Fruit fly (Drosophila melanogaster): ENCODE results near the gene CG32240.

Gene CG32240

dm6 chr3L:4378895-4379294 lies 2.5 kb downstream of the CG32240 start (continued):
- TF ChIP-seq ems (GFP tag; optimal IDR thresholded peaks at IDR 0.05) (peak; percentile 13), eyg (GFP tag; optimal IDR thresholded peaks at IDR 0.05) (no peak), MBD-R2 (GFP tag; IDR thresholded peaks at IDR 0.05) (peak; percentile 33; the same call in 1 of the 2 replicates), Hand (GFP tag; optimal IDR thresholded peaks at IDR 0.05) (peak; percentile 82), CG14710 (tag; optimal IDR thresholded peaks at IDR 0.05) (peak; percentile 7), Ssrp (tag; optimal IDR thresholded peaks at IDR 0.05) (peak; percentile 47), CG2120 (GFP tag; optimal IDR thresholded peaks at IDR 0.05) (peak; percentile 81), CG7357 (GFP tag; IDR thresholded peaks at IDR 0.05) (peak; percentile 60; the same call in 1 of the 3 replicates), sens (GFP tag) (peak; percentile 80), NC2α (GFP tag; optimal IDR thresholded peaks at IDR 0.05) (no peak), CG5180 (GFP tag; optimal IDR thresholded peaks at IDR 0.05) (peak; percentile 34), ewg (GFP tag; optimal IDR thresholded peaks at IDR 0.05) (peak; percentile 23), eve (GFP tag; optimal IDR thresholded peaks at IDR 0.05) (peak in 1 of 2 experiments; percentile 63), CG7839 (tag; optimal IDR thresholded peaks at IDR 0.05) (peak; percentile 71), CG11456 (GFP tag; IDR thresholded peaks at IDR 0.05) (0 out of 3 replicates have a peak, but pooled peaks have one; percentile 62), sisA (GFP tag; IDR thresholded peaks at IDR 0.05) (peak; percentile 50; the same call in 1 of the 2 replicates), CG6683 (GFP tag; optimal IDR thresholded peaks at IDR 0.05) (peak; percentile 30), ind (GFP tag; optimal IDR thresholded peaks at IDR 0.05) (peak; percentile 24), CkIIα-i1 (GFP tag; IDR thresholded peaks at IDR 0.05) (no peak), CG3281 (GFP tag; optimal IDR thresholded peaks at IDR 0.05) (peak; percentile 65), Blimp-1 (GFP tag; optimal IDR thresholded peaks at IDR 0.05) (peak; percentile 43), Fer3 (tag; optimal IDR thresholded peaks at IDR 0.05) (peak; percentile 59), ham (GFP tag; IDR thresholded peaks at IDR 0.05) (no peak), fu2 (GFP tag; optimal IDR thresholded peaks at IDR 0.05) (peak; percentile 12), sd (tag; optimal IDR thresholded peaks at IDR 0.05) (peak; percentile 11), nerfin-1 (tag; optimal IDR thresholded peaks at IDR 0.05) (peak; percentile 32), C15 (GFP tag; IDR thresholded peaks at IDR 0.05) (no peak), Lhr (GFP tag; optimal IDR thresholded peaks at IDR 0.05) (no peak), onecut (GFP tag; IDR thresholded peaks at IDR 0.05) (peak; percentile 44), CG2678 (tag; optimal IDR thresholded peaks at IDR 0.05) (peak; percentile 83), dmrt99B (tag; optimal IDR thresholded peaks at IDR 0.05) (peak; percentile 63), NfI (GFP tag; optimal IDR thresholded peaks at IDR 0.05) (peak; percentile 67), Hr3 (GFP tag; optimal IDR thresholded peaks at IDR 0.05) (peak; percentile 37), Chrac-16 (GFP tag; optimal IDR thresholded peaks at IDR 0.05) (peak; percentile 21), CG3407 (GFP tag; optimal IDR thresholded peaks at IDR 0.05) (no peak), sim (GFP tag; IDR thresholded peaks at IDR 0.05) (peak; percentile 32; the same call in 1 of the 2 replicates), CG17361 (GFP tag; IDR thresholded peaks at IDR 0.05) (peak; percentile 58; the same call in 2 of the 3 replicates), CG8089 (GFP tag; optimal IDR thresholded peaks at IDR 0.05) (no peak), CG12391 (tag; optimal IDR thresholded peaks at IDR 0.05) (peak; percentile 56), phol (tag; optimal IDR thresholded peaks at IDR 0.05) (peak; percentile 64), vvl (GFP tag; IDR thresholded peaks at IDR 0.05) (peak; percentile 79), otp (GFP tag; IDR thresholded peaks at IDR 0.05) (0 out of 3 replicates have a peak, but pooled peaks have one; percentile 13), CG15514 (GFP tag; optimal IDR thresholded peaks at IDR 0.05) (peak; percentile 30), HHEX (GFP tag; optimal IDR thresholded peaks at IDR 0.05) (peak; percentile 58), Pdp1 (GFP tag; optimal IDR thresholded peaks at IDR 0.05) (peak in 1 of 2 experiments; percentile 21), Atf6 (GFP tag; IDR thresholded peaks at IDR 0.05) (peak; percentile 60; the same call in 1 of the 2 replicates), cato (GFP tag; optimal IDR thresholded peaks at IDR 0.05; ENCODE audit: borderline replicate concordance) (no peak), CG13296 (GFP tag; optimal IDR thresholded peaks at IDR 0.05) (peak; percentile 46), CG17328 (GFP tag; IDR thresholded peaks at IDR 0.05) (no peak), abd-A (tag; optimal IDR thresholded peaks at IDR 0.05) (peak; percentile 41)

Measured in whole organism, embryonic.